Worm (Caenorhabditis elegans) whole organism, L4 larva: ENCODE results near the gene T27E7.1.
"Not testable (repeated sequence)": the region's sequence is repeated elsewhere in the genome, so short reads cannot be mapped to it uniquely, and the experiment has no call there.

Source experiments
- lir-3 ChIP-seq: sonication (generic microtip); optimal IDR thresholded peaks from 2 replicates; lab custom pipeline; 2016; ENCODE audit warnings: mild to moderate bottlenecking, missing genetic modification characterization, missing compliant biosample characterization
- pha-4 ChIP-seq, 2 experiments: fragments of 150-350 bp in 1 of 2; fragments of 200-800 bp in 1 of 2; sonication (Bioruptor generic) in 1 of 2; IDR thresholded peaks in 1 of 2; optimal IDR thresholded peaks in 1 of 2; 2 replicates each; pipeline versions ENCODE4 v1.3.6 to Lab custom; 2014 to 2022; ENCODE audit warnings: missing genetic modification characterization in 2 of 2, missing genetic modification reagents in 2 of 2, missing biosample characterization in 1 of 2, missing compliant biosample characterization in 1 of 2
- rbr-2 ChIP-seq: sonication (generic microtip); optimal IDR thresholded peaks from 2 replicates; lab custom pipeline; 2016; ENCODE audit warnings: missing genotype, missing genetic modification characterization, missing compliant biosample characterization

ce11 chrIV:14551870-14552269 is 32.3 kb downstream of the T27E7.1 start, which contains the start of gene pals-30:
- not testable (repeated sequence) for TF ChIP-seq pha-4 (GFP tag; IDR thresholded peaks at IDR 0.05; lab: Robert Waterston, UW); pha-4 (tag; optimal IDR thresholded peaks at IDR 0.05; lab: Kevin White, UChicago); rbr-2 (tag; lab: Kevin White, UChicago); lir-3 (tag; lab: Kevin White, UChicago)
